Worm (Caenorhabditis elegans): ENCODE data around the gene C14B9.10.

The C14B9.10 gene

ce11 chrIII:8163788-8164423 lies 33.3 kb downstream of the C14B9.10 start, which contains the start of gene prp-8:
Gene prp-8, plus strand, starts transcription at chrIII:8164373.
- TF ChIP-seq nhr-47 (tag; optimal IDR thresholded peaks at IDR 0.05): peak; percentile 84
- TF ChIP-seq rnt-1 (tag; optimal IDR thresholded peaks at IDR 0.05): peak; percentile 91
- peak; percentile 89 for TF ChIP-seq lin-15B (tag; optimal IDR thresholded peaks at IDR 0.05)
- peak; percentile 94 for TF ChIP-seq skn-1 (tag; optimal IDR thresholded peaks at IDR 0.05)
- no peak for TF ChIP-seq tlp-1 (tag; optimal IDR thresholded peaks at IDR 0.05)
- no peak for TF ChIP-seq nhr-11 (tag; optimal IDR thresholded peaks at IDR 0.05)
- TF ChIP-seq mef-2 (tag; optimal IDR thresholded peaks at IDR 0.05): peak; percentile 74
- TF ChIP-seq aha-1 (tag; optimal IDR thresholded peaks at IDR 0.05): no peak
- no peak for TF ChIP-seq hlh-17 (GFP tag; optimal IDR thresholded peaks at IDR 0.05; ENCODE audit: borderline replicate concordance)
- TF ChIP-seq lin-13 (GFP tag; optimal IDR thresholded peaks at IDR 0.05): peak; percentile 88
- TF ChIP-seq unc-98 (GFP tag; IDR thresholded peaks at IDR 0.05): no peak
- TF ChIP-seq fkh-10 (GFP tag; optimal IDR thresholded peaks at IDR 0.05): peak; percentile 44
- TF ChIP-seq grh-1 (GFP tag; IDR thresholded peaks at IDR 0.05): peak; percentile 46; the same call in 1 of the 2 replicates
- TF ChIP-seq pag-3 (tag; optimal IDR thresholded peaks at IDR 0.05; ENCODE audit: borderline replicate concordance, insufficient read depth): peak; percentile 62
- peak in 1 of 2 experiments; percentile 87 for TF ChIP-seq mdl-1 (tag; optimal IDR thresholded peaks at IDR 0.05)
- peak; percentile 52 for TF ChIP-seq lir-3 (tag; optimal IDR thresholded peaks at IDR 0.05; ENCODE audit: poor library complexity)
- no peak for TF ChIP-seq zag-1 (tag; optimal IDR thresholded peaks at IDR 0.05)
- peak; percentile 93 for TF ChIP-seq lin-14 (GFP tag; optimal IDR thresholded peaks at IDR 0.05)
- TF ChIP-seq sup-37 (GFP tag; optimal IDR thresholded peaks at IDR 0.05): peak; percentile 66
- TF ChIP-seq egl-13 (tag; optimal IDR thresholded peaks at IDR 0.05): peak; percentile 68
- TF ChIP-seq vab-15 (tag; optimal IDR thresholded peaks at IDR 0.05): peak; percentile 95
- TF ChIP-seq nhr-237 (tag; optimal IDR thresholded peaks at IDR 0.05): peak; percentile 58
- TF ChIP-seq nhr-90 (tag; optimal IDR thresholded peaks at IDR 0.05; ENCODE audit: poor library complexity): peak; percentile 71
- peak; percentile 87 for TF ChIP-seq nhr-19 (GFP tag; conservative IDR thresholded peaks at IDR 0.05)
- TF ChIP-seq nhr-20 (tag; optimal IDR thresholded peaks at IDR 0.05): peak; percentile 90
- TF ChIP-seq F16B12.6 (tag; optimal IDR thresholded peaks at IDR 0.05): peak; percentile 70
- peak; percentile 88 for TF ChIP-seq tbx-2 (tag; optimal IDR thresholded peaks at IDR 0.05)
- peak; percentile 76 for TF ChIP-seq dsc-1 (tag; optimal IDR thresholded peaks at IDR 0.05)
- peak; percentile 92 to 95 (median 93) for TF ChIP-seq dpl-1 (GFP tag; optimal IDR thresholded peaks at IDR 0.05)
- TF ChIP-seq ama-1 (optimal IDR thresholded peaks at IDR 0.05): peak; percentile 51
- no peak for TF ChIP-seq Y116A8C.19 (tag; optimal IDR thresholded peaks at IDR 0.05; ENCODE audit: borderline replicate concordance)
- no peak for TF ChIP-seq C34B4.2 (tag; optimal IDR thresholded peaks at IDR 0.05)
- TF ChIP-seq swsn-7 (tag; optimal IDR thresholded peaks at IDR 0.05): peak; percentile 87
- no peak for TF ChIP-seq unc-30 (tag; optimal IDR thresholded peaks at IDR 0.05)
- peak; percentile 99 for TF ChIP-seq lsy-2 (tag; optimal IDR thresholded peaks at IDR 0.05)
- peak; percentile 34; the same call in 1 of the 2 replicates for TF ChIP-seq mab-9 (GFP tag; IDR thresholded peaks at IDR 0.05)
- TF ChIP-seq mep-1 (tag; optimal IDR thresholded peaks at IDR 0.05): peak; percentile 96
- peak; percentile 94 for TF ChIP-seq snu-23 (GFP tag; optimal IDR thresholded peaks at IDR 0.05)
- TF ChIP-seq jun-1 (tag; optimal IDR thresholded peaks at IDR 0.05): peak; percentile 79
- no peak for TF ChIP-seq egl-27 (tag; optimal IDR thresholded peaks at IDR 0.05)
- no peak for TF ChIP-seq nhr-84 (tag; optimal IDR thresholded peaks at IDR 0.05)
- TF ChIP-seq aly-2 (tag; optimal IDR thresholded peaks at IDR 0.05): peak; percentile 42
- TF ChIP-seq nhr-76 (tag; optimal IDR thresholded peaks at IDR 0.05): peak; percentile 13
- peak; percentile 60 for TF ChIP-seq irx-1 (tag; optimal IDR thresholded peaks at IDR 0.05)
- TF ChIP-seq xbp-1 (tag; optimal IDR thresholded peaks at IDR 0.05): peak; percentile 88
- TF ChIP-seq unc-130 (tag; optimal IDR thresholded peaks at IDR 0.05): peak; percentile 99
- no peak for TF ChIP-seq snpc-4 (tag; optimal IDR thresholded peaks at IDR 0.05)
- TF ChIP-seq C04F5.9 (tag; optimal IDR thresholded peaks at IDR 0.05): peak; percentile 35
- TF ChIP-seq nhr-12 (tag; optimal IDR thresholded peaks at IDR 0.05): no peak
- TF ChIP-seq fkh-4 (tag; optimal IDR thresholded peaks at IDR 0.05; ENCODE audit: borderline replicate concordance): no peak
- TF ChIP-seq unc-62 (GFP tag; optimal IDR thresholded peaks at IDR 0.05): no peak
- no peak for TF ChIP-seq efl-3 (GFP tag; optimal IDR thresholded peaks at IDR 0.05)

All from whole organism, L1 larva.